Worm (Caenorhabditis elegans) whole organism, late embryonic: ENCODE measurements around the gene F16B12.7.

Source experiments
- C38D4.7 ChIP-seq: fragments of 200-800 bp; sonication (Bioruptor generic); optimal IDR thresholded peaks from 2 replicates; lab custom pipeline; 2018; ENCODE audit warnings: mild to moderate bottlenecking, missing genetic modification characterization, moderate library complexity, missing compliant biosample characterization
- F13H6.1 ChIP-seq: sonication (generic microtip); optimal IDR thresholded peaks from 2 replicates; lab custom pipeline; 2016; ENCODE audit warnings: missing genetic modification characterization, missing compliant biosample characterization
- K02D7.2 ChIP-seq: sonication (generic microtip); optimal IDR thresholded peaks from 2 replicates; lab custom pipeline; 2017; ENCODE audit warnings: mild to moderate bottlenecking, missing genetic modification characterization, missing compliant biosample characterization
- K09A11.1 ChIP-seq: sonication (generic microtip); optimal IDR thresholded peaks from 2 replicates; lab custom pipeline; 2017; ENCODE audit warnings: antibody characterized with exemption, mild to moderate bottlenecking, missing genetic modification characterization, missing compliant biosample characterization; ENCODE audit not compliant: insufficient read depth
- T23F11.4 ChIP-seq: fragments of 200-800 bp; sonication (Bioruptor generic); optimal IDR thresholded peaks from 2 replicates; lab custom pipeline; 2018; ENCODE audit warnings: mild to moderate bottlenecking, missing genetic modification characterization, missing compliant biosample characterization
- Y22D7AL.16 ChIP-seq: sonication (generic microtip); optimal IDR thresholded peaks from 2 replicates; lab custom pipeline; 2016; ENCODE audit warnings: missing genetic modification characterization, missing compliant biosample characterization
- ahr-1 ChIP-seq: sonication (generic microtip); optimal IDR thresholded peaks from 2 replicates; lab custom pipeline; 2016; ENCODE audit warnings: missing genetic modification characterization, missing compliant biosample characterization
- ceh-14 ChIP-seq: sonication (generic microtip); optimal IDR thresholded peaks from 2 replicates; lab custom pipeline; 2016; ENCODE audit warnings: missing genotype, missing genetic modification characterization, missing compliant biosample characterization
- ceh-2 ChIP-seq: sonication (generic microtip); optimal IDR thresholded peaks from 2 replicates; lab custom pipeline; 2016; ENCODE audit warnings: missing genotype, missing genetic modification characterization, missing compliant biosample characterization
- ceh-24 ChIP-seq: sonication (generic microtip); optimal IDR thresholded peaks from 2 replicates; lab custom pipeline; 2016; ENCODE audit warnings: mild to moderate bottlenecking, missing genetic modification characterization, missing compliant biosample characterization
- ceh-31 ChIP-seq: sonication (generic microtip); optimal IDR thresholded peaks from 2 replicates; lab custom pipeline; 2016; ENCODE audit warnings: missing genetic modification characterization, missing compliant biosample characterization
- ceh-34 ChIP-seq: sonication (generic microtip); optimal IDR thresholded peaks from 2 replicates; lab custom pipeline; 2016; ENCODE audit warnings: mild to moderate bottlenecking, missing genetic modification characterization, missing compliant biosample characterization
- ceh-6 ChIP-seq: fragments of 200-800 bp; sonication (Bioruptor generic); optimal IDR thresholded peaks from 2 replicates; lab custom pipeline; 2018; ENCODE audit warnings: mild to moderate bottlenecking, missing genetic modification characterization, missing compliant biosample characterization
- ceh-9 ChIP-seq: sonication (generic microtip); optimal IDR thresholded peaks from 2 replicates; lab custom pipeline; 2016; ENCODE audit warnings: mild to moderate bottlenecking, missing genetic modification characterization, inconsistent platforms, missing compliant biosample characterization
- dmd-4 ChIP-seq: sonication (generic microtip); optimal IDR thresholded peaks from 2 replicates; lab custom pipeline; 2016; ENCODE audit warnings: borderline replicate concordance, missing genetic modification characterization, missing compliant biosample characterization
- elt-2 ChIP-seq: sonication (generic microtip); optimal IDR thresholded peaks from 2 replicates; lab custom pipeline; 2016; ENCODE audit warnings: missing genetic modification reagents, missing genetic modification characterization, missing compliant biosample characterization
- elt-4 ChIP-seq: sonication (generic microtip); optimal IDR thresholded peaks from 2 replicates; lab custom pipeline; 2016; ENCODE audit warnings: missing genetic modification characterization, missing compliant biosample characterization
- hlh-13 ChIP-seq: fragments of 200-800 bp; sonication (Bioruptor generic); optimal IDR thresholded peaks from 2 replicates; lab custom pipeline; 2018; ENCODE audit warnings: mild to moderate bottlenecking, missing genetic modification characterization, missing compliant biosample characterization
- hlh-6 ChIP-seq: sonication (generic microtip); optimal IDR thresholded peaks from 2 replicates; lab custom pipeline; 2016; ENCODE audit warnings: missing genotype, missing genetic modification characterization, missing compliant biosample characterization
- madf-2 ChIP-seq: sonication (generic microtip); optimal IDR thresholded peaks from 2 replicates; lab custom pipeline; 2017; ENCODE audit warnings: missing genetic modification characterization, missing compliant biosample characterization
- mec-3 ChIP-seq: sonication (generic microtip); optimal IDR thresholded peaks from 2 replicates; lab custom pipeline; 2016; ENCODE audit warnings: borderline replicate concordance, missing genetic modification characterization, missing compliant biosample characterization
- nhr-232 ChIP-seq: sonication (generic microtip); optimal IDR thresholded peaks from 2 replicates; lab custom pipeline; 2016; ENCODE audit warnings: missing genetic modification characterization, missing compliant biosample characterization
- odd-2 ChIP-seq: sonication (generic microtip); optimal IDR thresholded peaks from 2 replicates; lab custom pipeline; 2017; ENCODE audit warnings: antibody characterized with exemption, mild to moderate bottlenecking, missing genetic modification characterization, missing compliant biosample characterization
- pag-3 ChIP-seq: sonication (generic microtip); optimal IDR thresholded peaks from 2 replicates; lab custom pipeline; 2016; ENCODE audit warnings: missing compliant biosample characterization, missing genetic modification characterization, borderline replicate concordance
- pat-9 ChIP-seq: fragments of 200-800 bp; sonication (Bioruptor generic); optimal IDR thresholded peaks from 2 replicates; lab custom pipeline; 2018; ENCODE audit warnings: mild to moderate bottlenecking, missing genetic modification characterization, moderate library complexity, missing compliant biosample characterization
- pax-1 ChIP-seq: fragments of 150-350 bp; optimal IDR thresholded peaks from 2 replicates; lab custom pipeline; 2014; ENCODE audit warnings: missing biosample characterization, missing genetic modification characterization
- pha-2 ChIP-seq: sonication (generic microtip); optimal IDR thresholded peaks from 2 replicates; lab custom pipeline; 2017; ENCODE audit warnings: mild to moderate bottlenecking, missing genetic modification characterization, missing compliant biosample characterization
- pha-4 ChIP-seq: fragments of 150-350 bp; optimal IDR thresholded peaks from 2 replicates; lab custom pipeline; 2018; ENCODE audit warnings: missing biosample characterization, missing genetic modification reagents, missing genetic modification characterization
- rnt-1 ChIP-seq: sonication (generic microtip); optimal IDR thresholded peaks from 2 replicates; lab custom pipeline; 2016; ENCODE audit warnings: missing genetic modification characterization, missing compliant biosample characterization
- sdc-2 ChIP-seq: sonication (generic microtip); optimal IDR thresholded peaks from 2 replicates; lab custom pipeline; 2016; ENCODE audit warnings: missing genotype, missing genetic modification characterization, missing compliant biosample characterization
- sox-2 ChIP-seq: fragments of 200-800 bp; sonication (Bioruptor generic); IDR thresholded peaks from 2 replicates; pipeline ENCODE4 v1.3.6; 2022; ENCODE audit warnings: missing genetic modification reagents, missing genetic modification characterization, missing compliant biosample characterization
- sox-4 ChIP-seq: sonication (generic microtip); optimal IDR thresholded peaks from 2 replicates; lab custom pipeline; 2017; ENCODE audit warnings: mild to moderate bottlenecking, missing genetic modification characterization, inconsistent platforms, missing compliant biosample characterization
- tbx-7 ChIP-seq: sonication (generic microtip); optimal IDR thresholded peaks from 2 replicates; lab custom pipeline; 2016; ENCODE audit warnings: missing genotype, missing genetic modification characterization, missing compliant biosample characterization
- unc-3 ChIP-seq, 2 experiments: fragments of 200-800 bp in 1 of 2; sonication (Bioruptor generic) in 1 of 2; sonication (generic microtip) in 1 of 2; conservative IDR thresholded peaks in 1 of 2; optimal IDR thresholded peaks in 1 of 2; 2 replicates each; pipeline versions ENCODE4 v1.3.6 to Lab custom; 2016 to 2022; ENCODE audit warnings: missing compliant biosample characterization in 2 of 2, missing genetic modification characterization in 2 of 2, missing genetic modification reagents in 1 of 2
- unc-42 ChIP-seq: sonication (generic microtip); optimal IDR thresholded peaks from 2 replicates; lab custom pipeline; 2016; ENCODE audit warnings: missing genotype, missing genetic modification characterization, missing compliant biosample characterization
- unc-55 ChIP-seq: sonication (generic microtip); optimal IDR thresholded peaks from 2 replicates; lab custom pipeline; 2017; ENCODE audit warnings: missing biosample characterization, missing genetic modification reagents, missing genetic modification characterization
- unc-86 ChIP-seq: sonication (generic microtip); optimal IDR thresholded peaks from 2 replicates; lab custom pipeline; 2016; ENCODE audit warnings: missing genetic modification characterization, missing compliant biosample characterization
- zip-5 ChIP-seq: sonication (generic microtip); optimal IDR thresholded peaks from 2 replicates; lab custom pipeline; 2016; ENCODE audit warnings: missing genetic modification characterization, missing compliant biosample characterization
- ztf-16 ChIP-seq: sonication (generic microtip); optimal IDR thresholded peaks from 2 replicates; lab custom pipeline; 2017; ENCODE audit warnings: missing genetic modification characterization, missing compliant biosample characterization

Gene F16B12.7

DNA sequence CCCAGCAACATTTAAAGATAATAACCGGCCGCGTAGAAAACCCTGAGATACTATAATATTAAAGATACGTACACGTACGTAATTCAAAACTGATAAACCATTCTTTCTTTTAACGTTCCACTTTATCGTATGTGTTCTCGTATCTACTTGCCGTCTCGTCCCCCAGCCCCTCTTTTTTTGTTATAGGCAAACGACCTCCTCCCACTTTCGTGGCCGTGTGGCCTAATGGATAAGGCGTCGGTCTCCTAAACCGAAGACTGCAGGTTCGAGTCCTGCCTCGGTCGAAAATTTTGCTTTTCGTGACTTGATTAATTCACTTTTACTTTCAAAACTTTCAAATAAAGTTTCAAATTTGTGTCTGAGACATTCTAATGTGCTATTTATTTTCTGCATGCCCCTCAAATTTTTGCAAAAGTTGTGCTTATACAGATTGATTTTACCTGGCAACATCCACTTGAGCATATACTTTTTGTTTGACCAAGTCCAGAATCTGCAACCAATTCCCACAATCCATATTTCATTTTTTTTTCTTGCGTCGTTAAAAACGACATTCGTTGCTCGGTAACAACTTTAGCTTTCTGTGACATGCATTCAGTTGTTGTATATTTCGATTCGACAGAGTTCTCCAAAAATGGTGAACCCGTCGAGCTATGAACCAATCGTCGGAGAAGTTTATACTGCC lies 7.3 kb downstream of the F16B12.7 start, which contains the start of gene F28H6.7 (continued):
- TF ChIP-seq ztf-16 (tag; lab: Kevin White, UChicago) = peak; percentile 92
- TF ChIP-seq sox-4 (tag; lab: Kevin White, UChicago) = peak; percentile 89
- TF ChIP-seq pag-3 (tag; lab: Kevin White, UChicago) = peak; percentile 3
- peak; percentile 86 for TF ChIP-seq hlh-13
- TF ChIP-seq K09A11.1 (tag; lab: Kevin White, UChicago) = peak; percentile 79
- peak; percentile 20 for TF ChIP-seq unc-42
- peak; percentile 84 for TF ChIP-seq ceh-9 (tag; lab: Kevin White, UChicago)
- peak; percentile 90 for TF ChIP-seq C38D4.7
- TF ChIP-seq F13H6.1 (tag; lab: Kevin White, UChicago) = peak; percentile 69
- TF ChIP-seq rnt-1 (tag; lab: Kevin White, UChicago) = peak; percentile 85
- peak; percentile 89 for TF ChIP-seq sdc-2 (tag; lab: Kevin White, UChicago)
- TF ChIP-seq pax-1 (tag; lab: Kevin White, UChicago) = no peak
- TF ChIP-seq ceh-34 (tag; lab: Kevin White, UChicago) = peak; percentile 85
- TF ChIP-seq elt-4 (tag; lab: Kevin White, UChicago) = peak; percentile 53
- peak; percentile 90 for TF ChIP-seq ceh-6
- TF ChIP-seq odd-2 (tag; lab: Kevin White, UChicago) = peak; percentile 80
- TF ChIP-seq madf-2 (tag; lab: Kevin White, UChicago) = peak; percentile 75

DNA sequence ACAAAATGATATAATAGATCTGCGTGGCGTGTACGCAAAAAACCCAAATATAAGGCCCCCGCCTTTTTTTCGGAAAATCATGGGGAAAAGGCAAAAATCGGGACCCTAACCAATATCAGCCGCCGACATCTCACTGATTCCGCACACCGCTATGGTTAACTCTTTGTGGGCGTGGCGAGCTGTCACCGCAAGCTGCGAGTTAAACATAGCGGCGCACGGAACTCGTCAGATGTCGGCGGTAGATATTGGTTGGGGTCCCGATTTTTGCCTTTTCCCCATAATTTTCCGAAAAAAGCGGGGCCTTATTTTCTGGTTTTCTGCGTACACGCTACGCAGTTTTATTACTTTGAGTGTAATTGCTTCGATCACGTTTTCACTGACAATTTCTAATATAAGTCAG lies 10.4 kb downstream of the F16B12.7 start:
- TF ChIP-seq T23F11.4 (GFP tag; lab: Kevin White, UChicago) (no peak), unc-86 (tag; lab: Kevin White, UChicago) (no peak), pat-9 (tag; lab: Kevin White, UChicago) (no peak), pag-3 (tag; lab: Kevin White, UChicago) (no peak), ceh-6 (no peak), ceh-14 (tag; lab: Kevin White, UChicago) (no peak), pha-4 (tag; lab: Kevin White, UChicago) (no peak), K02D7.2 (no peak), unc-55 (GFP tag; lab: Kevin White, UChicago) (no peak), tbx-7 (no peak), madf-2 (tag; lab: Kevin White, UChicago) (no peak), dmd-4 (no peak), Y22D7AL.16 (tag; lab: Kevin White, UChicago) (no peak), ahr-1 (tag; lab: Kevin White, UChicago) (no peak), ztf-16 (tag; lab: Kevin White, UChicago) (no peak), zip-5 (no peak)

DNA sequence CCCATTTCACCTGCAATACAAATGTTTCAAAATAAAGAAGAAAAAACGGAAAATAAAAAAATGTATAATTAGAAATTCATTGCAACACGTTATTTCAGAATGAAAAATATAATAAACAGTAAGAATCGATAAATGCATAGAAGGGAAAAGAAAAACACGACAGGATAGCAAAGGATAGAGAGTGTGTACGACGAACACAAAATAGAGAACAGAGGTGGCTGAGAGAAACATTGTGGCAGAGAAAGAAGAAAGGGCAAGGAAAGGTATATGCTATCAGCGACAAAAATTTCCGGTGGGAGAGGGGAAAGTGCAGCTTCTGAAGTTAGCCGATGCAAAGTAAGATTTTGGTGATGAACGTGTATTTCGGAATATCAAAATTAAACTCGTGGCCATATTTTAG lies 17.5 kb downstream of the F16B12.7 start, which contains the start of gene F28H6.6:
Gene F28H6.6, minus strand, starts transcription at position 10 of the 400 bp plus-strand sequence.
- TF ChIP-seq K09A11.1 (tag; lab: Kevin White, UChicago) (no peak), sox-2 (GFP tag; lab: Robert Waterston, UW) (no peak), Y22D7AL.16 (tag; lab: Kevin White, UChicago) (no peak), pha-2 (tag; lab: Kevin White, UChicago) (no peak), elt-2 (tag; lab: Kevin White, UChicago) (no peak), pax-1 (tag; lab: Kevin White, UChicago) (no peak), hlh-13 (no peak), ceh-2 (no peak), unc-55 (GFP tag; lab: Kevin White, UChicago) (no peak), sdc-2 (tag; lab: Kevin White, UChicago) (no peak), dmd-4 (no peak), ceh-31 (no peak), unc-3 (GFP tag; conservative IDR thresholded peaks at IDR 0.05; lab: Robert Waterston, UW) (no peak), unc-3 (tag; optimal IDR thresholded peaks at IDR 0.05; lab: Kevin White, UChicago) (no peak), ceh-14 (tag; lab: Kevin White, UChicago) (no peak), ceh-24 (tag; lab: Kevin White, UChicago) (no peak), mec-3 (tag; lab: Kevin White, UChicago) (no peak), nhr-232 (tag; lab: Kevin White, UChicago) (no peak), hlh-6 (tag; lab: Kevin White, UChicago) (no peak), tbx-7 (no peak)
